Worm (Caenorhabditis elegans) whole organism, late embryonic: ENCODE data around the gene K05B2.2.
A peak's percentile ranks its signal among the peaks of the same experiment; 100 is the strongest.

ENCODE experiments used
- F13H6.1 ChIP-seq: sonication (generic microtip); optimal IDR thresholded peaks from 2 replicates; lab custom pipeline; 2016; ENCODE audit warnings: missing genetic modification characterization, missing compliant biosample characterization
- T23F11.4 ChIP-seq: fragments of 200-800 bp; sonication (Bioruptor generic); optimal IDR thresholded peaks from 2 replicates; lab custom pipeline; 2018; ENCODE audit warnings: mild to moderate bottlenecking, missing genetic modification characterization, missing compliant biosample characterization
- Y22D7AL.16 ChIP-seq: sonication (generic microtip); optimal IDR thresholded peaks from 2 replicates; lab custom pipeline; 2016; ENCODE audit warnings: missing genetic modification characterization, missing compliant biosample characterization
- ahr-1 ChIP-seq: sonication (generic microtip); optimal IDR thresholded peaks from 2 replicates; lab custom pipeline; 2016; ENCODE audit warnings: missing genetic modification characterization, missing compliant biosample characterization
- ceh-14 ChIP-seq: sonication (generic microtip); optimal IDR thresholded peaks from 2 replicates; lab custom pipeline; 2016; ENCODE audit warnings: missing genotype, missing genetic modification characterization, missing compliant biosample characterization
- ceh-18 ChIP-seq: sonication (generic microtip); optimal IDR thresholded peaks from 2 replicates; lab custom pipeline; 2016; ENCODE audit warnings: missing genetic modification characterization, missing compliant biosample characterization
- ceh-2 ChIP-seq: sonication (generic microtip); optimal IDR thresholded peaks from 2 replicates; lab custom pipeline; 2016; ENCODE audit warnings: missing genotype, missing genetic modification characterization, missing compliant biosample characterization
- ceh-22 ChIP-seq: sonication (generic microtip); optimal IDR thresholded peaks from 2 replicates; lab custom pipeline; 2017; ENCODE audit warnings: missing biosample characterization, missing genetic modification characterization
- ceh-24 ChIP-seq: sonication (generic microtip); optimal IDR thresholded peaks from 2 replicates; lab custom pipeline; 2016; ENCODE audit warnings: mild to moderate bottlenecking, missing genetic modification characterization, missing compliant biosample characterization
- ceh-30 ChIP-seq: fragments of 150-350 bp; optimal IDR thresholded peaks from 2 replicates; lab custom pipeline; 2014; ENCODE audit warnings: missing biosample characterization, missing genetic modification characterization
- ceh-31 ChIP-seq: sonication (generic microtip); optimal IDR thresholded peaks from 2 replicates; lab custom pipeline; 2016; ENCODE audit warnings: missing genetic modification characterization, missing compliant biosample characterization
- ceh-6 ChIP-seq: fragments of 200-800 bp; sonication (Bioruptor generic); optimal IDR thresholded peaks from 2 replicates; lab custom pipeline; 2018; ENCODE audit warnings: mild to moderate bottlenecking, missing genetic modification characterization, missing compliant biosample characterization
- ceh-9 ChIP-seq: sonication (generic microtip); optimal IDR thresholded peaks from 2 replicates; lab custom pipeline; 2016; ENCODE audit warnings: mild to moderate bottlenecking, missing genetic modification characterization, inconsistent platforms, missing compliant biosample characterization
- che-1 ChIP-seq: sonication (generic microtip); optimal IDR thresholded peaks from 2 replicates; lab custom pipeline; 2016; ENCODE audit warnings: mild to moderate bottlenecking, missing genetic modification characterization, missing compliant biosample characterization
- dmd-4 ChIP-seq: sonication (generic microtip); optimal IDR thresholded peaks from 2 replicates; lab custom pipeline; 2016; ENCODE audit warnings: borderline replicate concordance, missing genetic modification characterization, missing compliant biosample characterization
- dve-1 ChIP-seq: sonication (generic microtip); optimal IDR thresholded peaks from 2 replicates; lab custom pipeline; 2017; ENCODE audit warnings: antibody characterized with exemption, mild to moderate bottlenecking, missing genetic modification characterization, missing compliant biosample characterization
- elt-4 ChIP-seq: sonication (generic microtip); optimal IDR thresholded peaks from 2 replicates; lab custom pipeline; 2016; ENCODE audit warnings: missing genetic modification characterization, missing compliant biosample characterization
- eyg-1 ChIP-seq: sonication (generic microtip); optimal IDR thresholded peaks from 2 replicates; lab custom pipeline; 2016; ENCODE audit warnings: missing genotype, missing genetic modification characterization, missing compliant biosample characterization
- fax-1 ChIP-seq: sonication (generic microtip); optimal IDR thresholded peaks from 2 replicates; lab custom pipeline; 2016; ENCODE audit warnings: missing genotype, missing genetic modification characterization, missing compliant biosample characterization
- fkh-10 ChIP-seq: fragments of 150-350 bp; optimal IDR thresholded peaks from 2 replicates; lab custom pipeline; 2014; ENCODE audit warnings: missing biosample characterization, missing genetic modification reagents, missing genetic modification characterization
- gmeb-2 ChIP-seq: sonication (generic microtip); optimal IDR thresholded peaks from 2 replicates; lab custom pipeline; 2016; ENCODE audit warnings: missing genetic modification characterization, inconsistent platforms, missing compliant biosample characterization
- hlh-13 ChIP-seq: fragments of 200-800 bp; sonication (Bioruptor generic); optimal IDR thresholded peaks from 2 replicates; lab custom pipeline; 2018; ENCODE audit warnings: mild to moderate bottlenecking, missing genetic modification characterization, missing compliant biosample characterization
- hlh-30 ChIP-seq: sonication (generic microtip); optimal IDR thresholded peaks from 2 replicates; lab custom pipeline; 2017; ENCODE audit warnings: antibody characterized with exemption, missing genetic modification characterization, missing compliant biosample characterization; ENCODE audit not compliant: insufficient read depth
- hlh-8 ChIP-seq: sonication (generic microtip); optimal IDR thresholded peaks from 2 replicates; lab custom pipeline; 2016; ENCODE audit warnings: missing genotype, missing genetic modification characterization, missing compliant biosample characterization
- lim-6 ChIP-seq: sonication (generic microtip); optimal IDR thresholded peaks from 2 replicates; lab custom pipeline; 2016; ENCODE audit warnings: missing genetic modification characterization, missing compliant biosample characterization
- lin-11 ChIP-seq: fragments of 200-800 bp; sonication (Bioruptor generic); optimal IDR thresholded peaks from 2 replicates; lab custom pipeline; 2018; ENCODE audit warnings: mild to moderate bottlenecking, missing genetic modification characterization, missing compliant biosample characterization
- nhr-11 ChIP-seq: fragments of 150-350 bp; optimal IDR thresholded peaks from 2 replicates; lab custom pipeline; 2014; ENCODE audit warnings: missing biosample characterization, missing genetic modification characterization
- odd-2 ChIP-seq: sonication (generic microtip); optimal IDR thresholded peaks from 2 replicates; lab custom pipeline; 2017; ENCODE audit warnings: antibody characterized with exemption, mild to moderate bottlenecking, missing genetic modification characterization, missing compliant biosample characterization
- pag-3 ChIP-seq: sonication (generic microtip); optimal IDR thresholded peaks from 2 replicates; lab custom pipeline; 2016; ENCODE audit warnings: missing compliant biosample characterization, missing genetic modification characterization, borderline replicate concordance
- pat-9 ChIP-seq: fragments of 200-800 bp; sonication (Bioruptor generic); optimal IDR thresholded peaks from 2 replicates; lab custom pipeline; 2018; ENCODE audit warnings: mild to moderate bottlenecking, missing genetic modification characterization, moderate library complexity, missing compliant biosample characterization
- pax-1 ChIP-seq: fragments of 150-350 bp; optimal IDR thresholded peaks from 2 replicates; lab custom pipeline; 2014; ENCODE audit warnings: missing biosample characterization, missing genetic modification characterization
- pqm-1 ChIP-seq: sonication (generic microtip); optimal IDR thresholded peaks from 2 replicates; lab custom pipeline; 2016; ENCODE audit warnings: missing genetic modification characterization, missing compliant biosample characterization
- ref-2 ChIP-seq: sonication (generic microtip); optimal IDR thresholded peaks from 2 replicates; lab custom pipeline; 2016; ENCODE audit warnings: missing genetic modification characterization, missing compliant biosample characterization
- rnt-1 ChIP-seq: sonication (generic microtip); optimal IDR thresholded peaks from 2 replicates; lab custom pipeline; 2016; ENCODE audit warnings: missing genetic modification characterization, missing compliant biosample characterization
- sdc-2 ChIP-seq: sonication (generic microtip); optimal IDR thresholded peaks from 2 replicates; lab custom pipeline; 2016; ENCODE audit warnings: missing genotype, missing genetic modification characterization, missing compliant biosample characterization
- sox-2 ChIP-seq: fragments of 200-800 bp; sonication (Bioruptor generic); IDR thresholded peaks from 2 replicates; pipeline ENCODE4 v1.3.6; 2022; ENCODE audit warnings: missing genetic modification reagents, missing genetic modification characterization, missing compliant biosample characterization
- sox-4 ChIP-seq: sonication (generic microtip); optimal IDR thresholded peaks from 2 replicates; lab custom pipeline; 2017; ENCODE audit warnings: mild to moderate bottlenecking, missing genetic modification characterization, inconsistent platforms, missing compliant biosample characterization
- tbx-2 ChIP-seq: sonication (generic microtip); optimal IDR thresholded peaks from 2 replicates; lab custom pipeline; 2016; ENCODE audit warnings: missing genetic modification characterization, missing compliant biosample characterization
- ttx-3 ChIP-seq: sonication (generic microtip); optimal IDR thresholded peaks from 2 replicates; lab custom pipeline; 2016; ENCODE audit warnings: missing genetic modification reagents, missing genetic modification characterization, missing compliant biosample characterization
- unc-3 ChIP-seq, 2 experiments: fragments of 200-800 bp in 1 of 2; sonication (Bioruptor generic) in 1 of 2; sonication (generic microtip) in 1 of 2; conservative IDR thresholded peaks in 1 of 2; optimal IDR thresholded peaks in 1 of 2; 2 replicates each; pipeline versions ENCODE4 v1.3.6 to Lab custom; 2016 to 2022; ENCODE audit warnings: missing compliant biosample characterization in 2 of 2, missing genetic modification characterization in 2 of 2, missing genetic modification reagents in 1 of 2
- zip-5 ChIP-seq: sonication (generic microtip); optimal IDR thresholded peaks from 2 replicates; lab custom pipeline; 2016; ENCODE audit warnings: missing genetic modification characterization, missing compliant biosample characterization
- ztf-16 ChIP-seq: sonication (generic microtip); optimal IDR thresholded peaks from 2 replicates; lab custom pipeline; 2017; ENCODE audit warnings: missing genetic modification characterization, missing compliant biosample characterization

K05B2.2 gene

DNA sequence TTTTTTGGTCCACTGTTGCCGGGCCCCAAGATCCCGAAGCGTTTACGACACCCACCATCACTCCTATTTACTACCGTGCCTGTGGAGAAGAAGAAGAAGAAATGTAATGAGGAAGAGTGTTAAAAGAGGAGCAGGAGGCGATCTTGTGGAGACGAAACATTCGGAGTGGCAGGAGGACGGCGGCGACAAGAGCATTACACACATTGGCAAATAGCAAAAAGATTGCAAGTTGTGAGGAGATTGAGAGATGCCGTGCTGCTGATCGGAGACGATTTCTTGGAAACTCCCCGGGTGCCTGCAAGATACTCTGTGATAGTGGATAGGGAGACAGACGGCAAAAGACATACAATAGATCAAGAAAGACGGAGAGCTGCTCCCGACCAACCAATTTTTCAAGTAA lies 51.4 kb downstream of the K05B2.2 start, which contains the start of gene M03F4.4 (continued):
- no peak for TF ChIP-seq ceh-6 (GFP tag; lab: Kevin White, UChicago)
- no peak for TF ChIP-seq dmd-4 (tag; lab: Kevin White, UChicago)
- no peak for TF ChIP-seq fax-1 (tag; lab: Kevin White, UChicago)
- no peak for TF ChIP-seq elt-4 (tag; lab: Kevin White, UChicago)
- no peak for TF ChIP-seq T23F11.4
- TF ChIP-seq hlh-13 (GFP tag; lab: Kevin White, UChicago), result no peak
- no peak for TF ChIP-seq che-1
- TF ChIP-seq Y22D7AL.16 (tag; lab: Kevin White, UChicago), result no peak
- TF ChIP-seq hlh-8 (tag; lab: Kevin White, UChicago), result no peak
- no peak for TF ChIP-seq ceh-9 (tag; lab: Kevin White, UChicago)
- no peak for TF ChIP-seq pag-3
- TF ChIP-seq lim-6 (tag; lab: Kevin White, UChicago), result no peak
- peak; percentile 81 for TF ChIP-seq rnt-1 (tag; lab: Kevin White, UChicago)
- peak; percentile 93 for TF ChIP-seq ceh-18 (tag; lab: Kevin White, UChicago)
- no peak for TF ChIP-seq dve-1 (tag; lab: Kevin White, UChicago)
- TF ChIP-seq eyg-1 (tag; lab: Kevin White, UChicago), result no peak
- TF ChIP-seq unc-3 (GFP tag; conservative IDR thresholded peaks at IDR 0.05; lab: Robert Waterston, UW), result no peak
- no peak for TF ChIP-seq unc-3 (tag; optimal IDR thresholded peaks at IDR 0.05; lab: Kevin White, UChicago)
- TF ChIP-seq zip-5 (tag; lab: Kevin White, UChicago), result no peak
- no peak for TF ChIP-seq ceh-30
- TF ChIP-seq ttx-3, result no peak
- no peak for TF ChIP-seq ceh-14 (tag; lab: Kevin White, UChicago)
- peak; percentile 51 for TF ChIP-seq F13H6.1
- peak; percentile 24 for TF ChIP-seq nhr-11
- peak; percentile 59 for TF ChIP-seq pat-9
- TF ChIP-seq odd-2 (tag; lab: Kevin White, UChicago), result no peak
- TF ChIP-seq sox-2 (GFP tag; lab: Robert Waterston, UW), result no peak
- TF ChIP-seq ref-2 (tag; lab: Kevin White, UChicago), result no peak
- TF ChIP-seq lin-11 (tag; lab: Kevin White, UChicago), result no peak
- no peak for TF ChIP-seq ahr-1 (tag; lab: Kevin White, UChicago)
- TF ChIP-seq fkh-10, result no peak
- TF ChIP-seq tbx-2 (tag; lab: Kevin White, UChicago), result peak; percentile 53
- no peak for TF ChIP-seq ceh-22 (tag; lab: Kevin White, UChicago)
- no peak for TF ChIP-seq hlh-30
- no peak for TF ChIP-seq pax-1 (tag; lab: Kevin White, UChicago)
- TF ChIP-seq pqm-1 (tag; lab: Kevin White, UChicago), result no peak
- no peak for TF ChIP-seq sox-4 (tag; lab: Kevin White, UChicago)

DNA sequence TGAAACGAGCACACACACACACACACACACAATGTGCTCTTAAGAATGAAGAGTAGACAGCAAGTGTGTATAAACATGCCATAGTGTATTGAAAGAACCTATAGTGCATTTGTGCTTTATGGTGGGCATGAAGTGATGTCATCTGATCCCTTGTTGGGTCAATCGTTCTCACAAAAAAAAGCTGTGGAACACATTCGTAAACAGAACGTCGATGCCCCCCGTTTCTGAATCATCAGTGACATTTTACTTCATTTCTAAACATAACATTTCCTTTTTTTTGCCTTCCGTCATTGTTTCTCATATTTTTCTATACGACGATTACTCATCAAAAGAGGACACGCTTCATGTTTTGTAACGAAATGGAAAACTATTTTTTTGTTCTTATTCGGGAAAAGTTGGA lies 53.1 kb downstream of the K05B2.2 start:
- TF ChIP-seq ceh-22 (tag; lab: Kevin White, UChicago), result no peak
- TF ChIP-seq pag-3, result no peak
- no peak for TF ChIP-seq fax-1 (tag; lab: Kevin White, UChicago)
- no peak for TF ChIP-seq pax-1 (tag; lab: Kevin White, UChicago)
- TF ChIP-seq hlh-30, result no peak
- no peak for TF ChIP-seq ceh-31 (tag; lab: Kevin White, UChicago)
- TF ChIP-seq ztf-16 (tag; lab: Kevin White, UChicago), result no peak
- no peak for TF ChIP-seq ceh-24 (tag; lab: Kevin White, UChicago)
- no peak for TF ChIP-seq ceh-2
- TF ChIP-seq sox-4 (tag; lab: Kevin White, UChicago), result no peak
- TF ChIP-seq unc-3 (GFP tag; conservative IDR thresholded peaks at IDR 0.05; lab: Robert Waterston, UW), result no peak
- no peak for TF ChIP-seq unc-3 (tag; optimal IDR thresholded peaks at IDR 0.05; lab: Kevin White, UChicago)
- no peak for TF ChIP-seq sdc-2 (tag; lab: Kevin White, UChicago)
- TF ChIP-seq gmeb-2, result no peak
- TF ChIP-seq ceh-6 (GFP tag; lab: Kevin White, UChicago), result no peak
